Worm (Caenorhabditis elegans): ENCODE data around the gene tmc-1.

DNA sequence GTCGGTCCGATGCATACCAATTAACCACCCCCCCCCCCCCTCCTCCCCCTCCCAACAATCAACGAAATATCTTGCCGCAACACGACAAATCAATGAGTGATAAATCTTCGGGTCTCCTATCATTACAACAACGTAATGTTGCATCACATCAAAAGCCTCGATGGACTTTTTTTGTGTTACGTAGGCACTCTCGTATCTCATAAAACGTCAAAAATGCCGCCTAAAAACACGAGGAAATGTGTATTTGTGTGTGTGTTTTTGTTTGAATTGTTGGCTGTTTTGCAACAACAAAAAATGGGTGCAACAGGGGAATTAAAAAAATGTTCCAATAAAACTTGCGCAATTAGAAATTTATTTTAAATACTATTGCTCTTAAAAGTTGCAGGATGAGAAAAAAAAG is 5.2 kb downstream of the tmc-1 start:
- no peak for TF ChIP-seq tab-1 (GFP tag; IDR thresholded peaks at IDR 0.05)
- TF ChIP-seq cog-1 (tag; optimal IDR thresholded peaks at IDR 0.05), result no peak
